Fruit fly (Drosophila melanogaster): ENCODE data around the gene TotM.

The TotM gene

dm6 chr2L:5329557-5329956 is at the start of gene TotM:
Gene TotM, plus strand, starts transcription at chr2L:5329857.
- TF ChIP-seq CG17801 (GFP tag; optimal IDR thresholded peaks at IDR 0.05; ENCODE audit: partially characterized antibody) = no peak

- TF ChIP-seq CG17801 (GFP tag; optimal IDR thresholded peaks at IDR 0.05; ENCODE audit: partially characterized antibody) = no peak
Measured at dm6 chr2L:5284820-5285219, 44.8 kb upstream of the TotM start.

- TF ChIP-seq CG17801 (GFP tag; optimal IDR thresholded peaks at IDR 0.05; ENCODE audit: partially characterized antibody) = no peak
Measured at dm6 chr2L:5285860-5286259, 43.8 kb upstream of the TotM start.

- no peak for TF ChIP-seq CG17801 (GFP tag; optimal IDR thresholded peaks at IDR 0.05; ENCODE audit: partially characterized antibody)
Measured at dm6 chr2L:5286572-5286971, 43.1 kb upstream of the TotM start.

- no peak for TF ChIP-seq CG17801 (GFP tag; optimal IDR thresholded peaks at IDR 0.05; ENCODE audit: partially characterized antibody)
Measured at dm6 chr2L:5287599-5288261, 41.9 kb upstream of the TotM start.

- no peak for TF ChIP-seq CG17801 (GFP tag; optimal IDR thresholded peaks at IDR 0.05; ENCODE audit: partially characterized antibody)
Measured at dm6 chr2L:5288262-5288621, 41.4 kb upstream of the TotM start.

- no peak for TF ChIP-seq CG17801 (GFP tag; optimal IDR thresholded peaks at IDR 0.05; ENCODE audit: partially characterized antibody)
Measured at dm6 chr2L:5288721-5289120, 40.9 kb upstream of the TotM start, which contains the start of gene vri. Gene vri, plus strand, starts transcription at chr2L:5288944.

dm6 chr2L:5289921-5290320 is 39.7 kb upstream of the TotM start:
- no peak for TF ChIP-seq CG17801 (GFP tag; optimal IDR thresholded peaks at IDR 0.05; ENCODE audit: partially characterized antibody)

dm6 chr2L:5290530-5290929 is 39.1 kb upstream of the TotM start:
- no peak for TF ChIP-seq CG17801 (GFP tag; optimal IDR thresholded peaks at IDR 0.05; ENCODE audit: partially characterized antibody)

- TF ChIP-seq CG17801 (GFP tag; optimal IDR thresholded peaks at IDR 0.05; ENCODE audit: partially characterized antibody) = no peak
Measured at dm6 chr2L:5291195-5291594, 38.5 kb upstream of the TotM start.

- TF ChIP-seq CG17801 (GFP tag; optimal IDR thresholded peaks at IDR 0.05; ENCODE audit: partially characterized antibody) = no peak
Measured at dm6 chr2L:5291869-5292642, 37.6 kb upstream of the TotM start.

dm6 chr2L:5292643-5292963 is 37.1 kb upstream of the TotM start:
- no peak for TF ChIP-seq CG17801 (GFP tag; optimal IDR thresholded peaks at IDR 0.05; ENCODE audit: partially characterized antibody)

dm6 chr2L:5292977-5293513 is 36.6 kb upstream of the TotM start:
- TF ChIP-seq CG17801 (GFP tag; optimal IDR thresholded peaks at IDR 0.05; ENCODE audit: partially characterized antibody) = peak; percentile 94

- peak; percentile 17 for TF ChIP-seq CG17801 (GFP tag; optimal IDR thresholded peaks at IDR 0.05; ENCODE audit: partially characterized antibody)
Measured at dm6 chr2L:5294392-5295244, 35.0 kb upstream of the TotM start.

- TF ChIP-seq CG17801 (GFP tag; optimal IDR thresholded peaks at IDR 0.05; ENCODE audit: partially characterized antibody) = no peak
Measured at dm6 chr2L:5295245-5295572, 34.4 kb upstream of the TotM start.
